Worm (Caenorhabditis elegans) whole organism, L4 larva: ENCODE data around the gene K01F9.2.

Source experiments
- D1046.2 ChIP-seq: fragments of 200-800 bp; sonication (Bioruptor generic); IDR thresholded peaks from 2 replicates; pipeline ENCODE4 v1.3.6; 2022; ENCODE audit warnings: missing genetic modification characterization, missing compliant biosample characterization
- F26F4.8 ChIP-seq: fragments of 200-800 bp; sonication (Bioruptor generic); conservative IDR thresholded peaks from 2 replicates; pipeline ENCODE4 v1.3.6; 2022; ENCODE audit warnings: missing genetic modification characterization, missing compliant biosample characterization
- F37D6.2 ChIP-seq: sonication (generic microtip); optimal IDR thresholded peaks from 2 replicates; lab custom pipeline; 2016; ENCODE audit warnings: mild to moderate bottlenecking, missing genetic modification characterization, missing compliant biosample characterization
- F44E2.7 ChIP-seq: fragments of 200-800 bp; sonication (Bioruptor generic); IDR thresholded peaks from 2 replicates; pipeline ENCODE4 v2.1.2; 2022; ENCODE audit warnings: missing genetic modification characterization, missing compliant biosample characterization
- F49E8.2 ChIP-seq: sonication (generic microtip); optimal IDR thresholded peaks from 2 replicates; lab custom pipeline; 2016; ENCODE audit warnings: missing compliant biosample characterization, mild to moderate bottlenecking, missing genetic modification characterization, borderline replicate concordance
- T20F7.1 ChIP-seq: fragments of 200-800 bp; sonication (Bioruptor generic); optimal IDR thresholded peaks from 2 replicates; lab custom pipeline; 2018; ENCODE audit warnings: mild to moderate bottlenecking, missing genetic modification characterization, missing compliant biosample characterization
- Y105C5A.15 ChIP-seq: fragments of 200-800 bp; sonication (Bioruptor generic); IDR thresholded peaks from 2 replicates; pipeline ENCODE4 v1.3.6; 2022; ENCODE audit warnings: missing genetic modification characterization, missing compliant biosample characterization
- Y75B8A.6 ChIP-seq: fragments of 200-800 bp; sonication (Bioruptor generic); IDR thresholded peaks from 2 replicates; pipeline ENCODE4 v1.3.6; 2022; ENCODE audit warnings: missing genetic modification reagents, missing genetic modification characterization, missing compliant biosample characterization
- ZK337.2 ChIP-seq: fragments of 200-800 bp; sonication (Bioruptor generic); IDR thresholded peaks from 2 replicates; pipeline ENCODE4 v1.3.6; 2022; ENCODE audit warnings: missing genetic modification reagents, missing genetic modification characterization, missing compliant biosample characterization
- aly-2 ChIP-seq: sonication (generic microtip); optimal IDR thresholded peaks from 2 replicates; lab custom pipeline; 2018; ENCODE audit warnings: missing biosample characterization, missing genetic modification characterization
- ama-1 ChIP-seq: fragments of 150-350 bp; optimal IDR thresholded peaks from 2 replicates; lab custom pipeline; 2014; ENCODE audit warnings: inconsistent platforms, mixed read lengths
- arid-1 ChIP-seq: fragments of 200-800 bp; sonication (Bioruptor generic); conservative IDR thresholded peaks from 2 replicates; pipeline ENCODE4 v1.3.6; 2022; ENCODE audit warnings: missing genetic modification reagents, missing genetic modification characterization, missing compliant biosample characterization
- attf-4 ChIP-seq: sonication (generic microtip); optimal IDR thresholded peaks from 3 replicates; lab custom pipeline; 2017; ENCODE audit warnings: missing biosample characterization, missing genetic modification characterization
- ceh-20 ChIP-seq: fragments of 200-800 bp; sonication (Bioruptor generic); IDR thresholded peaks from 2 replicates; pipeline ENCODE4 v1.3.6; 2022; ENCODE audit warnings: missing genetic modification reagents, missing genetic modification characterization, missing compliant biosample characterization
- ceh-44 ChIP-seq: fragments of 200-800 bp; sonication (Bioruptor generic); IDR thresholded peaks from 2 replicates; pipeline ENCODE4 v1.3.6; 2022; ENCODE audit warnings: missing genetic modification reagents, missing genetic modification characterization, missing compliant biosample characterization
- ceh-62 ChIP-seq: sonication (generic microtip); optimal IDR thresholded peaks from 2 replicates; lab custom pipeline; 2017; ENCODE audit warnings: missing biosample characterization, missing genetic modification characterization
- ceh-82 ChIP-seq: sonication (generic microtip); optimal IDR thresholded peaks from 2 replicates; lab custom pipeline; 2017; ENCODE audit warnings: missing biosample characterization, missing genetic modification characterization
- ctbp-1 ChIP-seq: fragments of 200-800 bp; sonication (Bioruptor generic); IDR thresholded peaks from 2 replicates; pipeline ENCODE4 v1.3.6; 2022; ENCODE audit warnings: missing genetic modification reagents, missing genetic modification characterization, missing compliant biosample characterization
- daf-19 ChIP-seq: fragments of 200-800 bp; sonication (Bioruptor generic); conservative IDR thresholded peaks from 2 replicates; pipeline ENCODE4 v1.3.6; 2022; ENCODE audit warnings: missing genetic modification characterization, missing compliant biosample characterization
- dmd-6 ChIP-seq: fragments of 200-800 bp; sonication (Bioruptor generic); IDR thresholded peaks from 2 replicates; pipeline ENCODE4 v1.3.6; 2022; ENCODE audit warnings: missing genetic modification reagents, missing genetic modification characterization, missing compliant biosample characterization
- dmd-9 ChIP-seq: fragments of 200-800 bp; sonication (Bioruptor generic); IDR thresholded peaks from 2 replicates; pipeline ENCODE4 v1.3.6; 2022; ENCODE audit warnings: missing genetic modification reagents, missing genetic modification characterization, missing compliant biosample characterization
- duxl-1 ChIP-seq: sonication (generic microtip); optimal IDR thresholded peaks from 2 replicates; lab custom pipeline; 2016; ENCODE audit warnings: mild to moderate bottlenecking, missing genetic modification characterization, moderate library complexity, missing compliant biosample characterization; ENCODE audit not compliant: poor library complexity
- egl-27 ChIP-seq: sonication (generic microtip); optimal IDR thresholded peaks from 3 replicates; lab custom pipeline; 2017; ENCODE audit warnings: missing biosample characterization, missing genetic modification reagents, missing genetic modification characterization
- egl-43 ChIP-seq: fragments of 200-800 bp; sonication (Bioruptor generic); IDR thresholded peaks from 2 replicates; pipeline ENCODE4 v1.3.6; 2022; ENCODE audit warnings: missing genetic modification reagents, missing genetic modification characterization, missing compliant biosample characterization
- gei-8 ChIP-seq: fragments of 200-800 bp; sonication (Bioruptor generic); optimal IDR thresholded peaks from 2 replicates; lab custom pipeline; 2018; ENCODE audit warnings: mild to moderate bottlenecking, missing genetic modification characterization, missing compliant biosample characterization
- hif-1 ChIP-seq, 2 experiments: sonication (generic microtip); optimal IDR thresholded peaks; 2 replicates each; lab custom pipeline; 2016 to 2017; ENCODE audit warnings: missing compliant biosample characterization in 2 of 2, missing genetic modification characterization in 2 of 2, missing genetic modification reagents in 2 of 2, missing genotype in 2 of 2, mild to moderate bottlenecking in 1 of 2
- hlh-11 ChIP-seq: fragments of 200-800 bp; sonication (Bioruptor generic); optimal IDR thresholded peaks from 2 replicates; lab custom pipeline; 2018; ENCODE audit warnings: mild to moderate bottlenecking, missing genetic modification characterization, missing compliant biosample characterization
- jun-1 ChIP-seq: fragments of 150-350 bp; optimal IDR thresholded peaks from 2 replicates; lab custom pipeline; 2014; ENCODE audit warnings: missing biosample characterization, missing genetic modification reagents, missing genetic modification characterization
- lim-7 ChIP-seq: fragments of 200-800 bp; sonication (Bioruptor generic); IDR thresholded peaks from 2 replicates; pipeline ENCODE4 v1.3.6; 2022; ENCODE audit warnings: missing genetic modification characterization, missing compliant biosample characterization
- lin-1 ChIP-seq: fragments of 200-800 bp; sonication (Bioruptor generic); IDR thresholded peaks from 2 replicates; pipeline ENCODE4 v1.3.6; 2022; ENCODE audit warnings: missing genetic modification reagents, missing genetic modification characterization, missing compliant biosample characterization
- lin-13 ChIP-seq: fragments of 150-350 bp; optimal IDR thresholded peaks from 2 replicates; lab custom pipeline; 2014; ENCODE audit warnings: missing biosample characterization, missing genetic modification reagents, missing genetic modification characterization
- lin-39 ChIP-seq: fragments of 150-350 bp; optimal IDR thresholded peaks from 2 replicates; lab custom pipeline; 2014; ENCODE audit warnings: missing biosample characterization, missing genetic modification reagents, missing genetic modification characterization
- madf-5 ChIP-seq, 2 experiments: fragments of 200-800 bp; sonication (Bioruptor generic); IDR thresholded peaks; 2 replicates each; pipeline ENCODE4 v1.3.6; 2022; ENCODE audit warnings: missing compliant biosample characterization in 2 of 2, missing genetic modification characterization in 2 of 2
- mdl-1 ChIP-seq, 2 experiments: fragments of 150-350 bp in 1 of 2; sonication (generic microtip) in 1 of 2; optimal IDR thresholded peaks; 2 replicates each; lab custom pipeline; 2014 to 2017; ENCODE audit warnings: missing biosample characterization in 2 of 2, missing genetic modification characterization in 2 of 2
- mxl-2 ChIP-seq: fragments of 200-800 bp; sonication (Bioruptor generic); conservative IDR thresholded peaks from 2 replicates; pipeline ENCODE4 v1.3.6; 2022; ENCODE audit warnings: missing genetic modification reagents, missing genetic modification characterization, missing compliant biosample characterization
- nhr-10 ChIP-seq: fragments of 150-350 bp; optimal IDR thresholded peaks from 2 replicates; lab custom pipeline; 2014; ENCODE audit warnings: missing biosample characterization, missing genetic modification characterization
- nhr-25 ChIP-seq: sonication (generic microtip); optimal IDR thresholded peaks from 2 replicates; lab custom pipeline; 2017; ENCODE audit warnings: missing genetic modification characterization, mild to moderate bottlenecking, missing compliant biosample characterization, antibody characterized with exemption, moderate library complexity, borderline replicate concordance; ENCODE audit not compliant: insufficient read depth
- nhr-28 ChIP-seq: fragments of 150-350 bp; optimal IDR thresholded peaks from 2 replicates; lab custom pipeline; 2014; ENCODE audit warnings: missing biosample characterization, missing genetic modification characterization
- nhr-42 ChIP-seq: fragments of 200-800 bp; sonication (Bioruptor generic); IDR thresholded peaks from 2 replicates; pipeline ENCODE4 v1.3.6; 2022; ENCODE audit warnings: missing genetic modification characterization, missing compliant biosample characterization
- pha-4 ChIP-seq, 2 experiments: fragments of 150-350 bp in 1 of 2; fragments of 200-800 bp in 1 of 2; sonication (Bioruptor generic) in 1 of 2; IDR thresholded peaks in 1 of 2; optimal IDR thresholded peaks in 1 of 2; 2 replicates each; pipeline versions ENCODE4 v1.3.6 to Lab custom; 2014 to 2022; ENCODE audit warnings: missing genetic modification characterization in 2 of 2, missing genetic modification reagents in 2 of 2, missing biosample characterization in 1 of 2, missing compliant biosample characterization in 1 of 2
- php-3 ChIP-seq: fragments of 200-800 bp; sonication (Bioruptor generic); IDR thresholded peaks from 2 replicates; pipeline ENCODE4 v1.3.6; 2022; ENCODE audit warnings: missing genetic modification reagents, missing genetic modification characterization, missing compliant biosample characterization
- skn-1 ChIP-seq: fragments of 150-350 bp; optimal IDR thresholded peaks from 2 replicates; lab custom pipeline; 2014; ENCODE audit warnings: missing biosample characterization, missing genetic modification characterization
- snpc-1.2 ChIP-seq: fragments of 200-800 bp; sonication (Bioruptor generic); IDR thresholded peaks from 2 replicates; pipeline ENCODE4 v1.3.6; 2022; ENCODE audit warnings: missing genetic modification reagents, missing genetic modification characterization, missing compliant biosample characterization
- spr-1 ChIP-seq: sonication (generic microtip); optimal IDR thresholded peaks from 2 replicates; lab custom pipeline; 2016; ENCODE audit warnings: mild to moderate bottlenecking, missing genetic modification characterization, missing compliant biosample characterization
- spr-3 ChIP-seq: fragments of 200-800 bp; sonication (Bioruptor generic); optimal IDR thresholded peaks from 2 replicates; lab custom pipeline; 2018; ENCODE audit warnings: mild to moderate bottlenecking, missing genetic modification characterization, missing compliant biosample characterization
- tra-1 ChIP-seq: fragments of 200-800 bp; sonication (Bioruptor generic); IDR thresholded peaks from 2 replicates; pipeline ENCODE4 v1.3.6; 2022; ENCODE audit warnings: missing genetic modification reagents, missing genetic modification characterization, missing compliant biosample characterization
- unc-62 ChIP-seq, 3 experiments: fragments of 150-350 bp in 1 of 3; sonication (generic microtip); optimal IDR thresholded peaks in 2 of 3; peaks in 1 of 3; 1 replicate in 1 of 3; 2 replicates in 2 of 3; lab custom pipeline; 2014 to 2017; ENCODE audit warnings: missing biosample characterization in 3 of 3, missing genetic modification characterization in 3 of 3, missing genetic modification reagents in 3 of 3, missing genotype in 1 of 3
- zip-2 ChIP-seq: fragments of 150-350 bp; optimal IDR thresholded peaks from 2 replicates; lab custom pipeline; 2014; ENCODE audit warnings: missing biosample characterization, missing genetic modification characterization
- ztf-11 ChIP-seq: fragments of 150-350 bp; optimal IDR thresholded peaks from 2 replicates; lab custom pipeline; 2014; ENCODE audit warnings: missing biosample characterization, missing genetic modification characterization
- ztf-7 ChIP-seq: fragments of 150-350 bp; optimal IDR thresholded peaks from 2 replicates; lab custom pipeline; 2014; ENCODE audit warnings: missing biosample characterization, missing genetic modification characterization

The K01F9.2 gene

ce11 chrIII:8850482-8851047, 26.4 kb downstream of the K01F9.2 start, which contains the start of gene F44E2.9:
F44E2.9 (minus strand) TSS chrIII:8850532.
- TF ChIP-seq F37D6.2 (tag; lab: Kevin White, UChicago) (no peak), dmd-9 (GFP tag; lab: Robert Waterston, UW) (no peak), daf-19 (no peak), zip-2 (tag; lab: Kevin White, UChicago) (no peak), duxl-1 (tag; lab: Kevin White, UChicago) (peak; percentile 60), ctbp-1 (GFP tag; lab: Robert Waterston, UW) (no peak), arid-1 (GFP tag; lab: Robert Waterston, UW) (no peak), nhr-25 (no peak), lim-7 (GFP tag; lab: Robert Waterston, UW) (no peak), madf-5 (GFP tag; IDR thresholded peaks at IDR 0.05; lab: Robert Waterston, UW) (no peak), ama-1 (lab: Kevin White, UChicago) (no peak), pha-4 (GFP tag; IDR thresholded peaks at IDR 0.05; lab: Robert Waterston, UW) (peak; percentile 29; the same call in 1 of the 2 replicates), pha-4 (tag; optimal IDR thresholded peaks at IDR 0.05; lab: Kevin White, UChicago) (peak; percentile 8), unc-62 (GFP tag; optimal IDR thresholded peaks at IDR 0.05 in 1 of 2; lab: Kevin White, UChicago) (no peak), unc-62 (tag; optimal IDR thresholded peaks at IDR 0.05; lab: Kevin White, UChicago) (no peak), F26F4.8 (GFP tag; lab: Robert Waterston, UW) (no peak), mdl-1 (tag; optimal IDR thresholded peaks at IDR 0.05; lab: Kevin White, UChicago) (no peak), egl-43 (GFP tag; lab: Robert Waterston, UW) (no peak), ceh-44 (GFP tag; lab: Robert Waterston, UW) (no peak), lin-39 (tag; lab: Kevin White, UChicago) (no peak), Y105C5A.15 (no peak), php-3 (GFP tag; lab: Robert Waterston, UW) (no peak), mxl-2 (GFP tag; lab: Robert Waterston, UW) (no peak), skn-1 (no peak), D1046.2 (GFP tag; lab: Robert Waterston, UW) (no peak), T20F7.1 (GFP tag; lab: Kevin White, UChicago) (no peak), nhr-42 (GFP tag; lab: Robert Waterston, UW) (no peak), dmd-6 (GFP tag; lab: Robert Waterston, UW) (peak; percentile 41; the same call in 1 of the 2 replicates), ceh-82 (tag; lab: Kevin White, UChicago) (no peak), nhr-28 (tag; lab: Kevin White, UChicago) (peak; percentile 4), spr-3 (GFP tag; lab: Kevin White, UChicago) (no peak), egl-27 (tag; lab: Kevin White, UChicago) (no peak), ceh-62 (no peak), ztf-11 (no peak), lin-13 (GFP tag; lab: Kevin White, UChicago) (peak; percentile 52), aly-2 (tag; lab: Kevin White, UChicago) (no peak), ceh-20 (GFP tag; lab: Robert Waterston, UW) (no peak), lin-1 (no peak), spr-1 (no peak), nhr-10 (tag; lab: Kevin White, UChicago) (no peak), hlh-11 (peak; percentile 28), Y75B8A.6 (GFP tag; lab: Robert Waterston, UW) (no peak), ZK337.2 (GFP tag; lab: Robert Waterston, UW) (peak; percentile 40; the same call in 1 of the 2 replicates), snpc-1.2 (GFP tag; lab: Robert Waterston, UW) (no peak), jun-1 (tag; lab: Kevin White, UChicago) (no peak), ztf-7 (tag; lab: Kevin White, UChicago) (no peak), hif-1 (tag; optimal IDR thresholded peaks at IDR 0.05; lab: Kevin White, UChicago) (peak in 1 of 2 experiments; percentile 79), gei-8 (no peak), F49E8.2 (tag; lab: Kevin White, UChicago) (peak; percentile 20), attf-4 (no peak), F44E2.7 (GFP tag; lab: Robert Waterston, UW) (no peak), tra-1 (GFP tag; lab: Robert Waterston, UW) (0 out of 2 replicates have a peak, but pooled peaks have one; percentile 27)
